Worm (Caenorhabditis elegans): Measurements from ENCODE around the gene txt-18.

The txt-18 gene

DNA sequence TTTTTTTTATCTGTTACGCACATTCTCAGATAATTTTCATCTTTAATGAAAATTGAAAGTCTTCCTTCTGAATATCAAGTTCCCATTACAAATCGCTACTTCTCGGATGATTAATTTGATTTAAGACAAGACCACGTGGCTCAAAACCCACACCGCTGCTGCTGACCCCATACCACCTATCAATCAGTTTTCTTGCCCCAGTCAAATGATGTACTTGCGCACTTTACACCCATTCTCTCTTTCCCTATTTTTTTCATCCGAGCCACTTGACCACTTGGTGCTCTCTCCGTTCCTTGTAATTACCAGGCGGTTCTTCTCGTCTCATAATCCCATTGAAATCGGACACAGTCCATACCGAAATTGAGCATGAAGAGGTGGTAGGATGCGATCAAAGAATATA, 50.2 kb downstream of the txt-18 start:
- TF ChIP-seq T22C8.4 (GFP tag; IDR thresholded peaks at IDR 0.05) (no peak), ref-1 (GFP tag; conservative IDR thresholded peaks at IDR 0.05) (no peak), ztf-29 (GFP tag; IDR thresholded peaks at IDR 0.05) (no peak), flt-1 (GFP tag; IDR thresholded peaks at IDR 0.05) (no peak), tab-1 (GFP tag; IDR thresholded peaks at IDR 0.05) (no peak), cog-1 (tag; optimal IDR thresholded peaks at IDR 0.05) (no peak), ztf-23 (GFP tag; IDR thresholded peaks at IDR 0.05) (no peak), med-1 (GFP tag; optimal IDR thresholded peaks at IDR 0.05; ENCODE audit: insufficient read depth) (no peak), klf-2 (GFP tag; conservative IDR thresholded peaks at IDR 0.05) (no peak)

Measured in whole organism, midembryonic.